Worm (Caenorhabditis elegans): ENCODE measurements around the gene fipr-15.

- no peak for TF ChIP-seq nhr-25 (tag; optimal IDR thresholded peaks at IDR 0.05)
- TF ChIP-seq fkh-10 (GFP tag; optimal IDR thresholded peaks at IDR 0.05) = no peak
- no peak for TF ChIP-seq nhr-43 (tag; optimal IDR thresholded peaks at IDR 0.05; ENCODE audit: poor library complexity, severe bottlenecking)
- TF ChIP-seq pqm-1 (tag; optimal IDR thresholded peaks at IDR 0.05) = no peak
- no peak for TF ChIP-seq nhr-77 (tag; optimal IDR thresholded peaks at IDR 0.05)
Observed at ce11 chrIV:10851833-10852232, 28.5 kb upstream of the fipr-15 start, which contains the start of gene T11G6.4.

All from whole organism, L3 larva.